Worm (Caenorhabditis elegans) whole organism, midembryonic: ENCODE data around the gene sri-18.

ENCODE experiments used
- T22C8.4 ChIP-seq: fragments of 200-800 bp; sonication (Bioruptor generic); IDR thresholded peaks from 2 replicates; pipeline ENCODE4 v1.3.6; 2022; ENCODE audit warnings: missing genetic modification characterization, missing compliant biosample characterization
- cog-1 ChIP-seq: sonication (generic microtip); optimal IDR thresholded peaks from 2 replicates; lab custom pipeline; 2016; ENCODE audit warnings: missing genetic modification characterization, missing compliant biosample characterization
- flt-1 ChIP-seq: fragments of 200-800 bp; sonication (Bioruptor generic); IDR thresholded peaks from 2 replicates; pipeline ENCODE4 v1.3.6; 2022; ENCODE audit warnings: missing genetic modification characterization, missing compliant biosample characterization
- klf-2 ChIP-seq: fragments of 200-800 bp; sonication (Bioruptor generic); conservative IDR thresholded peaks from 2 replicates; pipeline ENCODE4 v1.3.6; 2022; ENCODE audit warnings: missing genetic modification reagents, missing genetic modification characterization, missing compliant biosample characterization
- med-1 ChIP-seq: sonication (generic microtip); optimal IDR thresholded peaks from 2 replicates; lab custom pipeline; 2017; ENCODE audit warnings: missing genetic modification characterization, mild to moderate bottlenecking, missing compliant biosample characterization, antibody characterized with exemption, missing genetic modification reagents; ENCODE audit not compliant: insufficient read depth
- ref-1 ChIP-seq: fragments of 200-800 bp; sonication (Bioruptor generic); conservative IDR thresholded peaks from 2 replicates; pipeline ENCODE4 v1.3.6; 2022; ENCODE audit warnings: missing genetic modification reagents, missing genetic modification characterization, missing compliant biosample characterization
- tab-1 ChIP-seq: fragments of 200-800 bp; sonication (Bioruptor generic); IDR thresholded peaks from 2 replicates; pipeline ENCODE4 v1.3.6; 2022; ENCODE audit warnings: missing genetic modification characterization, missing compliant biosample characterization
- ztf-23 ChIP-seq: fragments of 200-800 bp; sonication (Bioruptor generic); IDR thresholded peaks from 2 replicates; pipeline ENCODE4 v1.3.6; 2022; ENCODE audit warnings: missing genetic modification reagents, missing genetic modification characterization, missing compliant biosample characterization
- ztf-29 ChIP-seq: fragments of 200-800 bp; sonication (Bioruptor generic); IDR thresholded peaks from 2 replicates; pipeline ENCODE4 v1.3.6; 2022; ENCODE audit warnings: missing genetic modification reagents, missing genetic modification characterization, missing compliant biosample characterization

sri-18 gene

DNA sequence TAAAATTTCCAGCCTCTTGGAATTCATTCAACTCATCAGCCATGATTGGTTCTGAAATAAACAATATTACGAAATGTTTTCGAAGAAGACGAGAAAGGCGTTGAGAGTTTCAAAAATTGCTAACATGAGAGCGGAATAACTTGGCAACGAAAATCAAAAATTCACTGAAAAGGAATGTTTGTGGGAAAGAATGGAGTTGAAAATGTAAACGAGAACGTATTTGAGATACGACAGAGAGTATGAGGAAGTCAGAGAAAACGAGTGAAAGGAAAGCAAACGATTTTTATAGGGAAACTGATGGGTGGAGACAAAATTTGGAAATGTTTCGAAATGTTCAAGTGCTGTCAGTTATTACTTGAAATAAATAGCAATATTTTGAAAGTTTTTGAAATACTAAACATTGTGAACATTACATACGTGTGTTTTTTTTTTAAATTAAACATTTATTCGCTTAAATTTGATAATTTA, 5.3 kb downstream of the sri-18 start, which contains the start of gene rop-1:
rop-1 (minus strand) TSS at position 51 of the 468 bp plus-strand sequence.
- TF ChIP-seq klf-2 (no peak), ref-1 (GFP tag; lab: Robert Waterston, UW) (no peak), tab-1 (GFP tag; lab: Robert Waterston, UW) (no peak), flt-1 (no peak), med-1 (no peak)

DNA sequence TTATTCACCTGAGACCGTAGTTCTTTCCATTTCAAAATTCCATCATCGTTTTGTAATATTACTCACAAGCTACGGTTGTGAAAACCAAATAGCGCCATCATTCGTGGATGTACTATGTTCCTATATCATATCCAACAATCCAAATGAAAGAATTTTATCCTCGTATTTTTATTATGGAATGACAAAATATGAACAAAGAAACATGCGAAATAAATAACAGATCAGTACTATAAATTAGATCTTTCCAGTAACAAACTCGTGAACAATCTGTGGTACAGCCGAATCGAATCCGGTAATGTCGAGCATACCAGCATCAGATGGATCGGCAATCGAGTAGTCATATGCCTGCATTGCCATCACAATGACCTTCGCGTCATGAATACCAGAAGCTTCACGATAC, 7.7 kb downstream of the sri-18 start:
- TF ChIP-seq med-1 (no peak), T22C8.4 (no peak), klf-2 (no peak)

- no peak for TF ChIP-seq T22C8.4
- no peak for TF ChIP-seq ztf-23 (GFP tag; lab: Robert Waterston, UW)
- no peak for TF ChIP-seq klf-2
- no peak for TF ChIP-seq ref-1 (GFP tag; lab: Robert Waterston, UW)
- TF ChIP-seq med-1 = no peak
- no peak for TF ChIP-seq ztf-29
- no peak for TF ChIP-seq cog-1 (tag; lab: Kevin White, UChicago)
Measured at ce11 chrV:10249515-10249914, 10.8 kb downstream of the sri-18 start.

DNA sequence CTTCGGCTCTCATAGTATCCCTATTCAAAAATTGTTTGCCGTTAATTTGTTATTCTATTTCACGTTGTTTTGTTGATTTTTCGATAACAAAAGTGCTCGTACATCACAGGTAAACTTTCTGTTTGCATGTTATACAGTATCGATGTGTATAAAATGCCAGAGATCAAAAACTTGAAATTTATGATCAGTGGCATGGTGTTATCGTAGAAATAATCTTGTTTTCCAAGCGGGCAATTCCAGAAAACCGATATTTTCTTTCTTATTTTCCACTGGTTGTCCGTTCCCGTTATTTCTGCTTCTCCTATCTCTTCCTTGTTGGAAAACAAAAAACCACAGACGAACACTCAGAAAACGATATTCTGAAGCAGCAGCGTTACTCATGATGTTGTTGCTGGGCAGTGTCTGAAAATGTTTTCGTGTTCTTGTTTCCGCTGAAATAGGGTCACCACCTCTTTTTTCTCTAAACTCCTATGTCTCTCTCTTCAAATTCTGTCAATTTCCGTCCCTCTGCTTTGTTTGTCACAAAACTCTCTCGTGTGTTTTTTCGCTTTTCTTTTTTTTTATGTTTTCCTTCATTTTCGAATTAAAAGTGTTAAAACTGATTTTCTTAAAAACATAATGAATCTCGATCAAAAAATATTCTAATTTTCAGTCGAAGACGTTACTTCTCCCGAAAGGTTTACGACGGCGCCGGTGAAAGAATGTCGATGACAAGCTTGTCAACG, 11.9 kb downstream of the sri-18 start, which contains the start of gene akt-1:
akt-1 (plus strand) TSS at position 651 of the 725 bp plus-strand sequence.
- TF ChIP-seq flt-1 (no peak), tab-1 (GFP tag; lab: Robert Waterston, UW) (no peak), ztf-23 (GFP tag; lab: Robert Waterston, UW) (no peak), T22C8.4 (no peak), ref-1 (GFP tag; lab: Robert Waterston, UW) (no peak), med-1 (no peak), ztf-29 (no peak), klf-2 (no peak), cog-1 (tag; lab: Kevin White, UChicago) (no peak)

DNA sequence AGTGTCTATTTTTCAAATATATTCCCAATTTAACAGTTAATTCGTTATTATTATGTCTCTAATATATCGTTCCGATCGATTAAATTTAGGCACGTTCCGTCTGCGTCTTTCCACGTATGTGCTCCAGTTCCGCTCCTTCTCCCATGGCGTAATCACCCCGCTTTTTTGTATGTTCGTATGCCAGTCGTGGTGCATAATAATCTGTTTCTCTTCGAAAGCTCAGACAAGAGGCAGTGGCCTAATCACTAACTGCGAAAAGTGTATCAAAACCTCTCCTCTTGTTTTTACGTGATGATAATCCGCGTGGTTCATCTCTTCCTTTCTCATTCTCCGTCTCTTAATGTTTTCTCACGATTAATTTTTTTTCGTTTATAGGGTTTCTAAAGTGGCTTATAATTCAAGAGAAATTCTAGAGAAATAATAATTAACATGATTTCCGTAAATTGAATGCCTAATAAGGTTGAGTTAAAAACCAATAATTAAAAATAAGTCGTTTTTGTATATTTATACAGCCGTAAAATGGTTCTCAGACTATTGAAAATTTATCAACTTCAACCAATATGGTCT, 12.6 kb downstream of the sri-18 start:
- TF ChIP-seq ztf-29 (no peak), med-1 (no peak), tab-1 (GFP tag; lab: Robert Waterston, UW) (no peak), cog-1 (tag; lab: Kevin White, UChicago) (no peak), ref-1 (GFP tag; lab: Robert Waterston, UW) (no peak), klf-2 (no peak), ztf-23 (GFP tag; lab: Robert Waterston, UW) (no peak), flt-1 (no peak), T22C8.4 (no peak)

DNA sequence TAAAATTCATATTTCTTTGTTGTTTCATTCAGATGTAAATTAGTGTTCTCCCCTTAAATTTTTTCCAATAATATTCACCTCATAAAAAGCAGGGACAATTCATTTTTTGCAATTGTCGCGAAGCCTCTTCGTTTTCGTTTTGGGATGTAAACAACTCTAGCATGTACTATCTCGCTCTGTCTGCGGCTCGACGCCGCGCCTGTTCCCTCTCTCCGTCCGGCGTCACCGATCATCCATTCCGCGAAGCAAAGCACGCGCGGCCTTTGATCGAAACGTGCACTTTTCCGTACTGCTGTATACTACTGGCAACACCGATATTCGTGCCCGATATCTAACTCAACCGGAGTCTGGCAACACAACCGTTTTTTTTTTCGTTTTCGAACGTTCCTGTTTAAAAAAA, 13.4 kb downstream of the sri-18 start:
- no peak for TF ChIP-seq ztf-23 (GFP tag; lab: Robert Waterston, UW)
- no peak for TF ChIP-seq ztf-29
- no peak for TF ChIP-seq ref-1 (GFP tag; lab: Robert Waterston, UW)
- TF ChIP-seq flt-1 = no peak
- no peak for TF ChIP-seq T22C8.4
- TF ChIP-seq cog-1 (tag; lab: Kevin White, UChicago) = no peak

- no peak for TF ChIP-seq ztf-29
- TF ChIP-seq ref-1 (GFP tag; lab: Robert Waterston, UW) = no peak
- TF ChIP-seq cog-1 (tag; lab: Kevin White, UChicago) = no peak
- TF ChIP-seq klf-2 = no peak
- TF ChIP-seq T22C8.4 = no peak
- TF ChIP-seq ztf-23 (GFP tag; lab: Robert Waterston, UW) = no peak
- TF ChIP-seq tab-1 (GFP tag; lab: Robert Waterston, UW) = no peak
- no peak for TF ChIP-seq flt-1
- TF ChIP-seq med-1 = no peak
Measured at ce11 chrV:10246443-10246885, 13.9 kb downstream of the sri-18 start.

DNA sequence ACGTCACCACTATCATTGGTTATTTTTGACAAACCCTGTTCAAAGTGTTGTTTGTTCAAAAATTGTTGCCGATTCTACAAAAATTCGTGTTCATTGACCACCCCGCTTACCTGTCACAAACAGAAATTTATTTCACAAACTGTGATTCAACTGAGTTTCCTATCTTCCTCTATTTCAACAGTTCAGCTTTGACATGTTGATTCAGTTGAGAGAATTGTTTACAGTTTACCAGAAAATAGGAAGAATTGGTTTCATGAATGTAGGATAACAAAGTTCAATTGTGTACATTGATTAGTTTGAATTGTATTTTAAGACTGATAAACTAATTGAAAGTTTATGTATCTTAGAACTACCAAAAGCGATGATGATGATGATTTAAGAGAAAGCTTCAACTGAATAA, 14.7 kb downstream of the sri-18 start:
- TF ChIP-seq med-1 (no peak), cog-1 (tag; lab: Kevin White, UChicago) (no peak), ztf-29 (no peak), tab-1 (GFP tag; lab: Robert Waterston, UW) (no peak), T22C8.4 (no peak), flt-1 (no peak), ztf-23 (GFP tag; lab: Robert Waterston, UW) (no peak), klf-2 (no peak), ref-1 (GFP tag; lab: Robert Waterston, UW) (no peak)

DNA sequence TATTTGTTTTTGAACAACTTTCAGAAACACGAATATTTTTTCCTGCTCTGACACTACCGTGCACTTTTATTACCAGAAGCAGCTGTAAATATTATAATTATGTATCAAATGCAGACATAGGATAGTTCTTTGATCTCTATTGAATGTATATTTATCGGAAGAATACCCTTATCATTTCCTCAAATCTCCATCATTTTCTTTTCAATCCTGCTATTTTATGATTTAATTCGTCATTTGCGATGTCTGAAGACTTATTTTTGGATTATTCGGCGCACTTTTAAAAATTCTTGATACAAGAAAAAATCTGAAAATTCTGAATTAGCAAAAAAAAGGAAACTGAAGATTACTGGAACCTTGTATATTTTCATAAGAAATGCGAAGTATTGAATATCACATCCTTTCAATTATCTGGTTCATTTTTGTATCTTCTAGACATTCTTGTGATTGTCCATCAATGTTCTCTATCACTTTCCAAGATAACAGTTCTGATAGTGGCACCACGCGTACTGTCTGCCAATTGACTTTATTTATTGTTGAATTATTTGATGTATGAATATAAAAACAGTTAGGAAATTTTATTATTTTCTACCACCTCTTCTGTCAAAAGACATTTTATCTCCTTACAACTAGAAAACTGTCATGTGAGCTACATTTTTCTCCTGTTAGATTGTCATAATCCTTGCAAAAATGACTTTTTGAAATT, 16.2 kb downstream of the sri-18 start:
- TF ChIP-seq cog-1 (tag; lab: Kevin White, UChicago) = no peak
- TF ChIP-seq ref-1 (GFP tag; lab: Robert Waterston, UW) = no peak
- TF ChIP-seq flt-1 = no peak
- no peak for TF ChIP-seq ztf-23 (GFP tag; lab: Robert Waterston, UW)
- no peak for TF ChIP-seq klf-2
- no peak for TF ChIP-seq med-1
- no peak for TF ChIP-seq ztf-29
- no peak for TF ChIP-seq T22C8.4
- TF ChIP-seq tab-1 (GFP tag; lab: Robert Waterston, UW) = no peak

DNA sequence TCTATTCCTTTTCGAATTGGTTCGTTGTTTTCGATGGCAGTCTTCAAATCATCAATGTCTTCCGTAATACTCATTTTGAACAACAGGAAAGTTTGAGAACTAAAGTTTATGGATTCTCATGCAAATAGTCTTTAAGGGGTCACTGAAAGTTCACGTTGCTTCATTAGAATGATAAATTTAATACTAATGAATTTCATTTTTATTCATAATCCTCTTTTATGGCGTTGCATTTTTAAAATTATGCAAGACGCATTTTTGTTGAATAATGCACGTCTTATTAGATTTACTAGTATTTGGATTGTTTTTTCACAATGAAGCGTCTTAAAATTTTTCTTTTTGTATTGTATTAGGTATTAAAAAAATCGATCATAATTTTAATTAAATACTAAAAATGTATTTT, 17.3 kb downstream of the sri-18 start, which contains the start of gene C12D8.9:
C12D8.9 (minus strand) TSS at position 101 of the 400 bp plus-strand sequence.
- no peak for TF ChIP-seq klf-2
- TF ChIP-seq T22C8.4 = no peak
- TF ChIP-seq flt-1 = no peak
- TF ChIP-seq med-1 = no peak
- no peak for TF ChIP-seq ztf-23 (GFP tag; lab: Robert Waterston, UW)
- no peak for TF ChIP-seq ref-1 (GFP tag; lab: Robert Waterston, UW)
- TF ChIP-seq ztf-29 = no peak
- TF ChIP-seq cog-1 (tag; lab: Kevin White, UChicago) = no peak
- TF ChIP-seq tab-1 (GFP tag; lab: Robert Waterston, UW) = no peak
